Worm (Caenorhabditis elegans): ENCODE results near the gene nos-2.

DNA sequence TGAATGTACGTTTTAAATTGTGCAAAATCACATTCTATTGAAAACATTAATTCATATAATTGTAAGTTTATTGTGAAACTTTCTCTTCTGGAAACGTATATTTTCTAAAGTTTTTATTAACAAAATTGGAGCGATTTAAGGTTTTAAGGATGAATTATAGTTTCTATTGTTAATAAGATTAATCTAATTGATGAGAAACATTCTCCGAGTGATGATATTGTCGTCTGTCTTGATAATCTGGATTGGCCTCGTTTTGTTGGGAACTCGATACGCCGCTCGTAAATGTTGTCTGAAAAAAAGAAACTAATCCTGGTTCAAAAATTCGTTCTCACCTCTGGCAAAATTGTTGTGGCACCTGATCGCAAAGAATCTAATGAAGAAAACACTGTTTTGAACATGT lies 40.9 kb downstream of the nos-2 start:
- TF ChIP-seq nhr-85 (tag) (no peak), egl-27 (tag; optimal IDR thresholded peaks at IDR 0.05) (no peak), skn-1 (tag; optimal IDR thresholded peaks at IDR 0.05) (no peak), ama-1 (optimal IDR thresholded peaks at IDR 0.05) (no peak), lin-39 (tag; optimal IDR thresholded peaks at IDR 0.05) (no peak), nhr-11 (tag; optimal IDR thresholded peaks at IDR 0.05) (no peak), pax-3 (tag; optimal IDR thresholded peaks at IDR 0.05) (no peak)

Measured in whole organism, L1 larva.